Fruit fly (Drosophila melanogaster): ENCODE measurements around the gene loqs.

loqs gene

DNA sequence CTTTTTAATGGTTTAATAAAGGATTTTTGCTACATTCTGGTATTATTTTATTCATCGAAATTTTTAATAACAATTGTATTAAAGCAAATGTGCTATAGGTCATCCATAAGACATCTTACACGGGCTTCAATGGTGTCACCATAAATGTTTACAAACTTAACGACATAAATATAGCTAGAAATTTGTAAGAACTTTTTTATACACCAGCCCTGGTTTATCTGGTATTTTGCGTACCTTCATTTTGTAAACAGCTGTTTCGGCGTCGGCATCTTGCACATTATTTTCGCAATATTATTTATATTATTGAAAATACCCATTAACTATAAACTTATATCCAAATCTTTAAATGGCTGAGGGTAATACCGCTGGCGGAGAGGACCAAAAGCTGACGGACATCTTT is 15.1 kb upstream of the loqs start, which contains the start of gene Tap42 (continued):
- TF ChIP-seq CG3032 (tag; optimal IDR thresholded peaks at IDR 0.05) (peak; percentile 3), CG6163 (GFP tag; IDR thresholded peaks at IDR 0.05) (no peak), CG8632 (GFP tag; optimal IDR thresholded peaks at IDR 0.05) (no peak), Sox15 (GFP tag; optimal IDR thresholded peaks at IDR 0.05) (no peak), svp (GFP tag) (no peak), cyc (GFP tag; optimal IDR thresholded peaks at IDR 0.05) (peak; percentile 9), CG32006 (GFP tag; optimal IDR thresholded peaks at IDR 0.05) (no peak), CG8119 (GFP tag; IDR thresholded peaks at IDR 0.05) (no peak), CG7368 (GFP tag; optimal IDR thresholded peaks at IDR 0.05) (no peak), Eip93F (GFP tag; optimal IDR thresholded peaks at IDR 0.05) (peak; percentile 34), fd59A (GFP tag; optimal IDR thresholded peaks at IDR 0.05) (no peak)

DNA sequence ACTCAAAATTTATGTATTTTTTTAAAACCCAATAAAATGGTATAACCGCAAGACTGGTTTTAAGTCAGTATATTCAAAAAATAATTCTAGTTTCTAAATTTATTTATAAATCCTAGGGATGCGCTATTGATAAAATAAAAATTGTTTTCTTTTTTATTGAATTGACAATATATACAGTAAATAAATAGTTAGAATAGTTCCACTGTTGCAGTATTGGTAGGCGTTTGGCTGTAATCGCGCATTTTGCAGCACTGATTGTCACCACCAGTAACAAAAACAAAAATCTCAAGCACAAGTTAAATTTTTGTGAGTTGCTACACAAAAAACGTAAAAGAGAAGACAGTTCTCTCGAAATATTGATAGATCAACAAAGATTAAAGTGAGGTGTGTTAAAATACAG is 13.5 kb upstream of the loqs start, which contains the start of gene CG31855:
Gene CG31855 (plus strand): TSS at position 265 of the 400 bp plus-strand sequence.
- TF ChIP-seq lz (GFP tag; optimal IDR thresholded peaks at IDR 0.05) (peak; percentile 80), Smox (GFP tag; optimal IDR thresholded peaks at IDR 0.05) (peak; percentile 83), topi (GFP tag; optimal IDR thresholded peaks at IDR 0.05) (peak; percentile 84), CG3919 (GFP tag; optimal IDR thresholded peaks at IDR 0.05) (peak; percentile 89), acj6 (GFP tag; optimal IDR thresholded peaks at IDR 0.05) (peak; percentile 83), vri (GFP tag; optimal IDR thresholded peaks at IDR 0.05) (no peak), CG10669 (GFP tag; optimal IDR thresholded peaks at IDR 0.05) (peak; percentile 71), cyc (GFP tag; optimal IDR thresholded peaks at IDR 0.05) (peak; percentile 84), CG32006 (GFP tag; optimal IDR thresholded peaks at IDR 0.05) (peak; percentile 70), achi (GFP tag; optimal IDR thresholded peaks at IDR 0.05) (peak; percentile 83), Sox14 (GFP tag; optimal IDR thresholded peaks at IDR 0.05) (peak; percentile 85), Blimp-1 (GFP tag; optimal IDR thresholded peaks at IDR 0.05) (peak; percentile 43), fd85E (GFP tag; optimal IDR thresholded peaks at IDR 0.05) (peak; percentile 62), CG31627 (GFP tag; optimal IDR thresholded peaks at IDR 0.05) (peak; percentile 79), salr (GFP tag; optimal IDR thresholded peaks at IDR 0.05) (peak; percentile 42 to 64), Lpt (GFP tag; optimal IDR thresholded peaks at IDR 0.05) (peak; percentile 60), Sox102F (GFP tag; optimal IDR thresholded peaks at IDR 0.05) (peak; percentile 87), CG6854 (GFP tag; optimal IDR thresholded peaks at IDR 0.05) (peak; percentile 65), net (GFP tag; optimal IDR thresholded peaks at IDR 0.05) (peak; percentile 76), CG7368 (GFP tag; optimal IDR thresholded peaks at IDR 0.05) (peak; percentile 73), CG11762 (GFP tag; optimal IDR thresholded peaks at IDR 0.05; ENCODE audit: insufficient read depth) (peak; percentile 59), dsx (GFP tag; optimal IDR thresholded peaks at IDR 0.05; ENCODE audit: poor library complexity, severe bottlenecking) (peak; percentile 54), CG8632 (GFP tag; optimal IDR thresholded peaks at IDR 0.05) (peak; percentile 74), Eip75B (GFP tag; optimal IDR thresholded peaks at IDR 0.05) (peak; percentile 77), CG6163 (GFP tag; IDR thresholded peaks at IDR 0.05) (peak; percentile 62; the same call in 2 of the 3 replicates), CG3032 (tag; optimal IDR thresholded peaks at IDR 0.05) (peak; percentile 64), CG8319 (GFP tag; optimal IDR thresholded peaks at IDR 0.05) (peak; percentile 61), CG15336 (GFP tag; IDR thresholded peaks at IDR 0.05) (peak; percentile 72), Gug (GFP tag; IDR thresholded peaks at IDR 0.05) (0 out of 2 replicates have a peak, but pooled peaks have one; percentile 27), fkh (GFP tag; optimal IDR thresholded peaks at IDR 0.05) (no peak), dac (GFP tag; optimal IDR thresholded peaks at IDR 0.05) (peak; percentile 32), Ets21C (GFP tag; optimal IDR thresholded peaks at IDR 0.05) (peak; percentile 65), svp (GFP tag) (peak; percentile 90), ss (GFP tag; optimal IDR thresholded peaks at IDR 0.05) (peak in 1 of 2 experiments; percentile 77), Hr39 (GFP tag; optimal IDR thresholded peaks at IDR 0.05) (peak; percentile 75), CG16779 (tag; optimal IDR thresholded peaks at IDR 0.05) (no peak), CG6808 (GFP tag; optimal IDR thresholded peaks at IDR 0.05) (peak; percentile 64), CG6276 (GFP tag; optimal IDR thresholded peaks at IDR 0.05) (no peak), Hr4 (GFP tag; optimal IDR thresholded peaks at IDR 0.05) (peak; percentile 69), eg (GFP tag; IDR thresholded peaks at IDR 0.05) (peak; percentile 80), CG10631 (GFP tag; optimal IDR thresholded peaks at IDR 0.05) (peak; percentile 71), Ets96B (tag; optimal IDR thresholded peaks at IDR 0.05) (peak; percentile 62), OdsH (GFP tag; optimal IDR thresholded peaks at IDR 0.05) (peak; percentile 83), CG11902 (GFP tag; optimal IDR thresholded peaks at IDR 0.05) (peak; percentile 52), pdm3 (GFP tag; optimal IDR thresholded peaks at IDR 0.05) (peak; percentile 83)
